Worm (Caenorhabditis elegans): ENCODE measurements around the gene pde-12.

DNA sequence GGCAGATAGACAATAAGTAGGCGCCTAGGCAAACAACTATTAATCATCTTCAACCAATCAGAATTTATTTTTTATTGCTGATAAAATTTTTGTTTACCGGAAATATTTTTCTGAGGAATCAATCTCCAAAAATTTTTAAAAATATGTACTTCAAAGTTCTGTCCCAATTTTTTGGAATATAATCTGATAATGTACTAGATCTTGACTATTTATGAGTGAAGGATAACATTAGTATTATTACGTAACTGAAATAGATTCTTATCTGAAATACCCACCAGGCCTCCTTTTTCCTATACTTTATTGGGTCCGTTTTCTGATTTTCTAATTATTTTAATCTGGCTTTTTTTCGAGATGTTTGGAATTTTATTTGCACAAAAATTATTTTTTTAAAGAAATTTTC is 13.3 kb downstream of the pde-12 start:
- TF ChIP-seq flt-1 (GFP tag; IDR thresholded peaks at IDR 0.05) (no peak), ceh-36 (tag; optimal IDR thresholded peaks at IDR 0.05) (no peak), ama-1 (optimal IDR thresholded peaks at IDR 0.05) (no peak), scrt-1 (GFP tag; IDR thresholded peaks at IDR 0.05) (no peak), ceh-13 (GFP tag; optimal IDR thresholded peaks at IDR 0.05) (no peak)

All from whole organism, early embryonic.